Fruit fly (Drosophila melanogaster) whole organism, embryonic: ENCODE results near the gene CG32137.

Experiments
- Atf6 ChIP-seq: fragments of 200-800 bp; sonication (Bioruptor generic); IDR thresholded peaks from 2 replicates; pipeline ENCODE4 v1.3.6; 2022; ENCODE audit warnings: missing biosample characterization, missing genetic modification characterization
- CG10543 ChIP-seq: fragments of 200-800 bp; sonication (Bioruptor generic); optimal IDR thresholded peaks from 3 replicates; lab custom pipeline; 2017; ENCODE audit warnings: missing biosample characterization, mild to moderate bottlenecking, missing genetic modification characterization, moderate library complexity
- CG1233 ChIP-seq: fragments of 200-800 bp; sonication (Bioruptor generic); optimal IDR thresholded peaks from 4 replicates; lab custom pipeline; 2018; ENCODE audit warnings: missing biosample characterization, mild to moderate bottlenecking, missing genetic modification characterization
- CG12769 ChIP-seq: fragments of 200-800 bp; sonication (Bioruptor generic); optimal IDR thresholded peaks from 2 replicates; lab custom pipeline; 2019; ENCODE audit warnings: missing biosample characterization, mild to moderate bottlenecking, missing genetic modification characterization, moderate library complexity
- CG13296 ChIP-seq: fragments of 200-800 bp; sonication (Bioruptor generic); optimal IDR thresholded peaks from 3 replicates; lab custom pipeline; 2018; ENCODE audit warnings: missing biosample characterization, mild to moderate bottlenecking, missing genetic modification characterization
- CG17568 ChIP-seq: fragments of 200-800 bp; sonication (Bioruptor generic); optimal IDR thresholded peaks from 2 replicates; lab custom pipeline; 2018; ENCODE audit warnings: missing biosample characterization, mild to moderate bottlenecking, missing genetic modification characterization, moderate library complexity
- CG31224 ChIP-seq: fragments of 200-800 bp; sonication (Bioruptor generic); IDR thresholded peaks from 2 replicates; pipeline ENCODE4 v1.3.6; 2022; ENCODE audit warnings: missing biosample characterization, missing genetic modification characterization
- CG31388 ChIP-seq: fragments of 200-800 bp; sonication (Bioruptor generic); optimal IDR thresholded peaks from 2 replicates; lab custom pipeline; 2016; ENCODE audit warnings: missing biosample characterization, missing genetic modification characterization
- CG33557 ChIP-seq: fragments of 200-800 bp; sonication (Bioruptor generic); optimal IDR thresholded peaks from 2 replicates; lab custom pipeline; 2019; ENCODE audit warnings: missing biosample characterization, mild to moderate bottlenecking, missing genetic modification characterization, moderate library complexity
- CG3995 ChIP-seq: fragments of 200-800 bp; sonication (Bioruptor generic); optimal IDR thresholded peaks from 3 replicates; lab custom pipeline; 2016; ENCODE audit warnings: missing biosample characterization, missing genetic modification characterization
- CG7987 ChIP-seq: fragments of 200-800 bp; sonication (Bioruptor generic); optimal IDR thresholded peaks from 2 replicates; lab custom pipeline; 2018; ENCODE audit warnings: missing biosample characterization, mild to moderate bottlenecking, missing genetic modification characterization, moderate library complexity
- CG8281 ChIP-seq: fragments of 200-800 bp; sonication (Bioruptor generic); optimal IDR thresholded peaks from 2 replicates; lab custom pipeline; 2018; ENCODE audit warnings: missing biosample characterization, mild to moderate bottlenecking, missing genetic modification characterization, moderate library complexity
- CG8290 ChIP-seq, 3 experiments: fragments of 200-800 bp; sonication (Bioruptor generic); optimal IDR thresholded peaks; 2 replicates each; lab custom pipeline; 2016 to 2019; ENCODE audit warnings: missing biosample characterization in 3 of 3, missing genetic modification characterization in 3 of 3, mild to moderate bottlenecking in 2 of 3, moderate library complexity in 1 of 3
- CG8924 ChIP-seq: fragments of 200-800 bp; optimal IDR thresholded peaks from 3 replicates; lab custom pipeline; 2019; ENCODE audit warnings: missing biosample characterization, mild to moderate bottlenecking, missing genetic modification characterization, moderate library complexity
- CG9437 ChIP-seq: fragments of 200-800 bp; sonication (Bioruptor generic); optimal IDR thresholded peaks from 2 replicates; lab custom pipeline; 2018; ENCODE audit warnings: missing biosample characterization, mild to moderate bottlenecking, missing genetic modification characterization
- CHES-1-like ChIP-seq: fragments of 200-800 bp; sonication (Bioruptor generic); optimal IDR thresholded peaks from 2 replicates; lab custom pipeline; 2016; ENCODE audit warnings: missing biosample characterization, missing genetic modification characterization
- Dip2 ChIP-seq: fragments of 200-800 bp; sonication (Bioruptor generic); IDR thresholded peaks from 2 replicates; pipeline ENCODE4 v1.3.6; 2022; ENCODE audit warnings: missing biosample characterization, missing genetic modification characterization
- HLH3B ChIP-seq: fragments of 200-800 bp; sonication (Bioruptor generic); IDR thresholded peaks from 2 replicates; pipeline ENCODE4 v1.3.6; 2022; ENCODE audit warnings: missing biosample characterization, missing genetic modification characterization
- HLHmδ ChIP-seq: fragments of 200-800 bp; sonication (Bioruptor generic); optimal IDR thresholded peaks from 2 replicates; lab custom pipeline; 2018; ENCODE audit warnings: missing biosample characterization, mild to moderate bottlenecking, missing genetic modification characterization, moderate library complexity
- Hey ChIP-seq: fragments of 200-800 bp; sonication (Bioruptor generic); optimal IDR thresholded peaks from 3 replicates; lab custom pipeline; 2018; ENCODE audit warnings: missing biosample characterization, mild to moderate bottlenecking, missing genetic modification characterization
- Hmr ChIP-seq: fragments of 200-800 bp; sonication (Bioruptor generic); optimal IDR thresholded peaks from 3 replicates; lab custom pipeline; 2017; ENCODE audit warnings: mild to moderate bottlenecking, missing biosample characterization, missing genetic modification reagents, missing genetic modification characterization
- MBD-R2 ChIP-seq: fragments of 200-800 bp; sonication (Bioruptor generic); IDR thresholded peaks from 2 replicates; pipeline ENCODE4 v1.3.6; 2022; ENCODE audit warnings: missing biosample characterization, missing genetic modification characterization
- MESR4 ChIP-seq: fragments of 200-800 bp; sonication (Bioruptor generic); optimal IDR thresholded peaks from 2 replicates; lab custom pipeline; 2018; ENCODE audit warnings: missing biosample characterization, mild to moderate bottlenecking, missing genetic modification characterization, moderate library complexity
- MTF-1 ChIP-seq: fragments of 200-800 bp; sonication (Bioruptor generic); optimal IDR thresholded peaks from 2 replicates; lab custom pipeline; 2018; ENCODE audit warnings: missing biosample characterization, mild to moderate bottlenecking, missing genetic modification characterization, borderline replicate concordance
- Mad ChIP-seq: fragments of 200-800 bp; sonication (Bioruptor generic); optimal IDR thresholded peaks from 2 replicates; lab custom pipeline; 2016; ENCODE audit warnings: missing biosample characterization, missing genetic modification characterization
- Poxn ChIP-seq: fragments of 200-800 bp; sonication (Bioruptor generic); IDR thresholded peaks from 2 replicates; pipeline ENCODE4 v1.3.6; 2022; ENCODE audit warnings: missing biosample characterization, missing genetic modification characterization
- Xrp1 ChIP-seq: fragments of 200-800 bp; sonication (Bioruptor generic); IDR thresholded peaks from 2 replicates; pipeline ENCODE4 v1.3.6; 2022; ENCODE audit warnings: missing biosample characterization, missing genetic modification characterization
- ac ChIP-seq: fragments of 200-800 bp; sonication (Bioruptor generic); optimal IDR thresholded peaks from 3 replicates; lab custom pipeline; 2017; ENCODE audit warnings: missing biosample characterization, mild to moderate bottlenecking, missing genetic modification characterization
- amos ChIP-seq: fragments of 200-800 bp; sonication (Bioruptor generic); IDR thresholded peaks from 2 replicates; pipeline ENCODE4 v1.3.6; 2022; ENCODE audit warnings: missing biosample characterization, missing genetic modification characterization; ENCODE audit not compliant: partially characterized antibody
- aop ChIP-seq: fragments of 200-800 bp; sonication (Bioruptor generic); IDR thresholded peaks from 2 replicates; pipeline ENCODE4 v1.3.6; 2022; ENCODE audit warnings: missing biosample characterization, missing genetic modification characterization
- bigmax ChIP-seq: fragments of 200-800 bp; sonication (Bioruptor generic); optimal IDR thresholded peaks from 2 replicates; lab custom pipeline; 2018; ENCODE audit warnings: missing biosample characterization, mild to moderate bottlenecking, missing genetic modification characterization
- bowl ChIP-seq: fragments of 200-800 bp; sonication (Bioruptor generic); IDR thresholded peaks from 2 replicates; pipeline ENCODE4 v1.3.6; 2022; ENCODE audit warnings: missing biosample characterization, missing genetic modification characterization
- br ChIP-seq: fragments of >200 bp; optimal IDR thresholded peaks from 2 replicates; lab custom pipeline; 2017
- cg ChIP-seq: fragments of 200-800 bp; sonication (Bioruptor generic); optimal IDR thresholded peaks from 3 replicates; lab custom pipeline; 2019; ENCODE audit warnings: missing biosample characterization, mild to moderate bottlenecking, missing genetic modification characterization, moderate library complexity
- cwo ChIP-seq: fragments of 200-800 bp; sonication (Bioruptor generic); optimal IDR thresholded peaks from 3 replicates; lab custom pipeline; 2017; ENCODE audit warnings: missing biosample characterization, missing genetic modification characterization, mild to moderate bottlenecking, moderate library complexity, missing genetic modification reagents
- dan ChIP-seq: fragments of 200-800 bp; sonication (Bioruptor generic); IDR thresholded peaks from 2 replicates; pipeline ENCODE4 v1.3.6; 2022; ENCODE audit warnings: missing biosample characterization, missing genetic modification characterization
- grau ChIP-seq: fragments of 200-800 bp; optimal IDR thresholded peaks from 3 replicates; lab custom pipeline; 2019; ENCODE audit warnings: missing biosample characterization, mild to moderate bottlenecking, missing genetic modification characterization, moderate library complexity
- maf-S ChIP-seq: fragments of 200-800 bp; sonication (Bioruptor generic); optimal IDR thresholded peaks from 2 replicates; lab custom pipeline; 2016; ENCODE audit warnings: missing biosample characterization, missing genetic modification characterization
- nerfin-2 ChIP-seq: fragments of 200-800 bp; sonication (Bioruptor generic); IDR thresholded peaks from 2 replicates; pipeline ENCODE4 v1.3.6; 2022; ENCODE audit warnings: missing biosample characterization, missing genetic modification characterization; ENCODE audit not compliant: partially characterized antibody
- odd ChIP-seq: fragments of 200-800 bp; sonication (Bioruptor generic); optimal IDR thresholded peaks from 2 replicates; lab custom pipeline; 2017; ENCODE audit warnings: missing biosample characterization, mild to moderate bottlenecking, missing genetic modification characterization
- otp ChIP-seq: fragments of 200-800 bp; sonication (Bioruptor generic); IDR thresholded peaks from 3 replicates; pipeline ENCODE4, ENCODE4 v1.3.6; 2022; ENCODE audit warnings: missing biosample characterization, missing genetic modification characterization
- pan ChIP-seq, 4 experiments: fragments of >200 bp in 3 of 4; fragments of 200-800 bp in 1 of 4; sonication (Bioruptor generic) in 1 of 4; optimal IDR thresholded peaks in 3 of 4; IDR thresholded peaks in 1 of 4; 2 replicates each; pipeline versions ENCODE4 v1.3.6 to Lab custom; 2017 to 2022; ENCODE audit warnings: missing biosample characterization in 2 of 4, missing genetic modification characterization in 2 of 4, mixed read lengths in 1 of 4
- pita ChIP-seq: fragments of 200-800 bp; sonication (Bioruptor generic); optimal IDR thresholded peaks from 2 replicates; lab custom pipeline; 2017; ENCODE audit warnings: missing biosample characterization, mild to moderate bottlenecking, missing genetic modification characterization
- psq ChIP-seq: fragments of 200-800 bp; sonication (Bioruptor generic); optimal IDR thresholded peaks from 2 replicates; lab custom pipeline; 2017; ENCODE audit warnings: missing biosample characterization, missing genetic modification characterization
- rib ChIP-seq: fragments of 200-800 bp; sonication (Bioruptor generic); IDR thresholded peaks from 2 replicates; pipeline ENCODE4 v1.3.6; 2022; ENCODE audit warnings: missing biosample characterization, missing genetic modification characterization
- salm ChIP-seq: fragments of 200-800 bp; sonication (Bioruptor generic); optimal IDR thresholded peaks from 2 replicates; lab custom pipeline; 2018; ENCODE audit warnings: missing biosample characterization, mild to moderate bottlenecking, missing genetic modification characterization
- sisA ChIP-seq: fragments of 200-800 bp; sonication (Bioruptor generic); IDR thresholded peaks from 2 replicates; pipeline ENCODE4 v1.3.6; 2022; ENCODE audit warnings: missing biosample characterization, missing genetic modification characterization
- tap ChIP-seq: fragments of 200-800 bp; optimal IDR thresholded peaks from 3 replicates; lab custom pipeline; 2019; ENCODE audit warnings: missing biosample characterization, mild to moderate bottlenecking, missing genetic modification characterization, moderate library complexity
- vfl ChIP-seq: fragments of 200-800 bp; sonication (Bioruptor generic); optimal IDR thresholded peaks from 2 replicates; lab custom pipeline; 2016; ENCODE audit warnings: missing biosample characterization, missing genetic modification characterization
- vnd ChIP-seq: fragments of 200-800 bp; sonication (Bioruptor generic); IDR thresholded peaks from 3 replicates; pipeline ENCODE4 v1.3.6; 2022; ENCODE audit warnings: missing biosample characterization, missing genetic modification characterization; ENCODE audit not compliant: partially characterized antibody

CG32137 gene

DNA sequence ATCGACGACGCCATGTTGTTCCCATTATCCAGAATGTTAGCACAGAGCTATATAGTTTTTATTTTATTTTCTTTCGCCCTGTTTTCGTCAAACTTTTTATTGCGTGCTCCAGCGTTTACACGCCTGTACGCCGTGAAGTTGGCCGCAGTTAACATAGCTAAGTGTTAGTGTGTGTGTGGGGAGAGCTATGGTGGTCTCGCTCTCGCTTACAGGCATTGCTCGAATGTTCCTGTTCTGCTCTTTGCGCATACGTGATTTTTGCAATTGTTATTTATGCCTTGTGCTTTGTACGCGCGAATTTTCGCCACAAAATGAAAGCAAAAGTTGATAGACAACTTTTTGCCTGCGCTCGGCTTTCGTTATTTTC lies 65.0 kb downstream of the CG32137 start (continued):
- TF ChIP-seq salm (no peak), HLH3B (no peak), Hey (tag; lab: Kevin White, UChicago) (peak; percentile 2), aop (no peak), Poxn (no peak), dan (GFP tag; lab: Robert Waterston, UW) (no peak), CG1233 (GFP tag; lab: Kevin White, UChicago) (peak; percentile 41), CG31224 (GFP tag; lab: Robert Waterston, UW) (no peak), bowl (GFP tag; lab: Robert Waterston, UW) (no peak), CG3995 (peak; percentile 82), nerfin-2 (GFP tag; lab: Robert Waterston, UW) (peak; percentile 42; the same call in 1 of the 2 replicates), CG10543 (peak; percentile 66), Xrp1 (GFP tag; lab: Robert Waterston, UW) (no peak), CG7987 (GFP tag; lab: Kevin White, UChicago) (peak; percentile 76), MBD-R2 (GFP tag; lab: Robert Waterston, UW) (peak; percentile 46; the same call in 1 of the 2 replicates), Atf6 (GFP tag; lab: Robert Waterston, UW) (no peak), Hmr (peak; percentile 41), CG8290 (GFP tag; optimal IDR thresholded peaks at IDR 0.05; lab: Kevin White, UChicago) (no peak), CG8290 (tag; optimal IDR thresholded peaks at IDR 0.05; lab: Kevin White, UChicago) (peak; percentile 62 to 69), rib (GFP tag; lab: Robert Waterston, UW) (peak; percentile 98), br (no peak), cwo (GFP tag; lab: Kevin White, UChicago) (peak; percentile 21), grau (tag; lab: Kevin White, UChicago) (peak; percentile 20), tap (tag; lab: Kevin White, UChicago) (no peak), CG31388 (GFP tag; lab: Kevin White, UChicago) (no peak), otp (GFP tag; lab: Robert Waterston, UW) (peak; percentile 60; the same call in 1 of the 3 replicates), amos (peak; percentile 15; the same call in 1 of the 2 replicates), HLHmδ (peak; percentile 68), MTF-1 (GFP tag; lab: Kevin White, UChicago) (peak; percentile 64), CG9437 (GFP tag; lab: Kevin White, UChicago) (no peak), Dip2 (GFP tag; lab: Robert Waterston, UW) (no peak), CG8281 (tag; lab: Kevin White, UChicago) (no peak), CG33557 (peak; percentile 37), bigmax (GFP tag; lab: Kevin White, UChicago) (no peak), CG12769 (tag; lab: Kevin White, UChicago) (peak; percentile 55), CG8924 (tag; lab: Kevin White, UChicago) (peak; percentile 68), sisA (GFP tag; lab: Robert Waterston, UW) (no peak), ac (GFP tag; lab: Kevin White, UChicago) (no peak), Mad (GFP tag; lab: Kevin White, UChicago) (no peak), cg (GFP tag; lab: Kevin White, UChicago) (peak; percentile 91), pita (GFP tag; lab: Kevin White, UChicago) (no peak), CHES-1-like (GFP tag; lab: Kevin White, UChicago) (peak; percentile 61), odd (GFP tag; lab: Kevin White, UChicago) (no peak), maf-S (no peak), vnd (GFP tag; lab: Robert Waterston, UW) (no peak), CG17568 (GFP tag; lab: Kevin White, UChicago) (peak; percentile 16), pan (optimal IDR thresholded peaks at IDR 0.05; lab: Kevin White, UChicago) (no peak), pan (GFP tag; optimal IDR thresholded peaks at IDR 0.05 in 1 of 2, IDR thresholded peaks at IDR 0.05 in 1 of 2) (peak in 1 of 2 experiments; percentile 37), psq (GFP tag; lab: Kevin White, UChicago) (peak; percentile 99), CG13296 (GFP tag; lab: Kevin White, UChicago) (peak; percentile 29), vfl (no peak), MESR4 (peak; percentile 37)
